Fruit fly (Drosophila melanogaster): Measurements from ENCODE around the gene Yp2.
A peak's percentile ranks its signal among the peaks of the same experiment; 100 is the strongest.

Gene Yp2

dm6 chrX:10021809-10022208 lies 30.6 kb downstream of the Yp2 start:
- TF ChIP-seq Vsx2 (GFP tag; optimal IDR thresholded peaks at IDR 0.05; ENCODE audit: partially characterized antibody) (peak; percentile 24), dl (GFP tag; optimal IDR thresholded peaks at IDR 0.05; ENCODE audit: insufficient read depth in 1 of 2, partially characterized antibody in 2 of 2) (no peak), HLH106 (tag; optimal IDR thresholded peaks at IDR 0.05) (no peak), Hr83 (GFP tag; optimal IDR thresholded peaks at IDR 0.05; ENCODE audit: poor library complexity, severe bottlenecking) (no peak), brk (GFP tag; optimal IDR thresholded peaks at IDR 0.05) (no peak), ey (GFP tag; optimal IDR thresholded peaks at IDR 0.05) (no peak), dsf (GFP tag; optimal IDR thresholded peaks at IDR 0.05; ENCODE audit: borderline replicate concordance) (no peak), Rel (GFP tag; optimal IDR thresholded peaks at IDR 0.05) (peak; percentile 5), Rel (tag; optimal IDR thresholded peaks at IDR 0.05) (no peak), rgr (GFP tag; optimal IDR thresholded peaks at IDR 0.05) (no peak), lola (GFP tag; optimal IDR thresholded peaks at IDR 0.05) (no peak), Jra (GFP tag; optimal IDR thresholded peaks at IDR 0.05) (no peak)

DNA sequence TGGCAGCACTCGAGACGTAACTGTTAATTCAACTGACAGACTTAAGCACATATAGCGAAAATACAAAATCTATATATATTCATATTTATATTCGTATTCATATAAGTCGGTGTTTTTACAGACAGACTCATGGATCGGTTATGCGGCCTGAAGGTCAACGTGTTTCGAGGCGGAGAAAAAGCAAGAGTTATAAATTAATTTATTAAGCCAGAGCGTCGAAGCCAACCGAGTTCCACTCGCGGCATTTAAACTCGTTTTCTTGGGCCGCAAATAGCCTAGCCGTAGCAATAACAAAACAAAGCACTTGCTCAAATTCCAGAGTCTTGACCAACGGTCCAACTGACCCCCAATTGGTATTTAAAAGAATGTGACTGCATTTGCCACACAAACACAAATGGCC lies 31.6 kb downstream of the Yp2 start:
- TF ChIP-seq GATAd (GFP tag; optimal IDR thresholded peaks at IDR 0.05), result no peak
- TF ChIP-seq Hnf4 (GFP tag; optimal IDR thresholded peaks at IDR 0.05), result no peak
- no peak for TF ChIP-seq brk (GFP tag; optimal IDR thresholded peaks at IDR 0.05)
- TF ChIP-seq Sp1 (GFP tag; optimal IDR thresholded peaks at IDR 0.05), result no peak
- no peak for TF ChIP-seq Jra (GFP tag; optimal IDR thresholded peaks at IDR 0.05)
- no peak for TF ChIP-seq Abd-B (GFP tag; optimal IDR thresholded peaks at IDR 0.05)
- TF ChIP-seq OdsH (GFP tag; optimal IDR thresholded peaks at IDR 0.05), result no peak
- no peak for TF ChIP-seq br (GFP tag; optimal IDR thresholded peaks at IDR 0.05)
- no peak for TF ChIP-seq dmrt93B (GFP tag; optimal IDR thresholded peaks at IDR 0.05)
- TF ChIP-seq foxo (GFP tag; optimal IDR thresholded peaks at IDR 0.05), result no peak
- TF ChIP-seq Mio (GFP tag; optimal IDR thresholded peaks at IDR 0.05), result no peak
- TF ChIP-seq pan (optimal IDR thresholded peaks at IDR 0.05), result no peak
- TF ChIP-seq HLH106 (tag; optimal IDR thresholded peaks at IDR 0.05), result no peak
- no peak for TF ChIP-seq tai (GFP tag; optimal IDR thresholded peaks at IDR 0.05)

- no peak for TF ChIP-seq CG32264 (GFP tag; optimal IDR thresholded peaks at IDR 0.05)
- peak; percentile 39 for TF ChIP-seq fru (GFP tag; optimal IDR thresholded peaks at IDR 0.05)
These were observed 35.7 kb downstream of the Yp2 start, which contains the start of gene Cht6 for dm6 chrX:10016724-10017123. Cht6 (plus strand) TSS chrX:10016845.

dm6 chrX:10014738-10015703 lies 37.4 kb downstream of the Yp2 start:
- TF ChIP-seq GATAd (GFP tag; optimal IDR thresholded peaks at IDR 0.05) (no peak), Dif (GFP tag; optimal IDR thresholded peaks at IDR 0.05; ENCODE audit: partially characterized antibody) (no peak), Vsx2 (GFP tag; optimal IDR thresholded peaks at IDR 0.05; ENCODE audit: partially characterized antibody) (no peak)

DNA sequence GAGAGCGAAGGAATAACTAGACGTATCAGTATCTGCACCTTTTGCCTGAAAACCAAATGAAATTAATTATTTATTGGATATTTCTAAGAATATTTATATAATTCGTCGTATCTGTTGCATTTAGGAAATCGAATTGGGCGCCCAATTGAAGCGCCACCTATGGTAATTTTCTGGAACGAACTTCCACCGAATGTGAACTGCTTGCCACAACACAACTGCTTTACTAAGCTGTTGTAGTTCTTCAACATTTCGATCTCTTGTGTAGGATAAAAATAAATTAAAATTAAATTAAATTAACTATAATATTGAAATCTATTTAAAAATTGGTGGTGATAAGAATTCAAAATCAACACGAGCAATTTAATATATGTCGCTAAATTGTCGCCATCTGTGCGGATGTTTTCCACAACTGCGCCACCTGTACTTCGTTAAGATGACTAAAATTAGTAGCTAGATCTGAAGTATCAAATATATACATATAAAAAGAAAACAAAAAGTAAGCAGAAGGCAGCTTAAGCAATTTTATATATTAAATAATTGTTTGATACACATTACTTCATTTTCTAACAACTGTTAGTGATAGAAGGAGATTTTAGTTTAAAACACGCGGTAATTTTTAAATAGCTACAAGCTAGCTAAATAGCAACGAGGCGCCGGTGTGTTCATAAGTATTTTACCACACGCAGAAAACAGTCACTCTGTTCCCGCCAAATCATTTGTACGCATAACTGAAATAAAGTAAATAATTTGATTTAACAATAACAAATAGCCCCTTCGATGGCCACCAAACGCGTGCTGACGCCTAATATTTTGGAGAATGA lies 42.4 kb downstream of the Yp2 start, which contains the start of gene Dna2:
Gene Dna2 (plus strand): TSS at position 688 of the 821 bp plus-strand sequence.
- TF ChIP-seq Myc (optimal IDR thresholded peaks at IDR 0.05) (peak; percentile 82), HLH106 (tag; optimal IDR thresholded peaks at IDR 0.05) (peak; percentile 37), CrebA (GFP tag; optimal IDR thresholded peaks at IDR 0.05; ENCODE audit: borderline replicate concordance) (no peak), foxo (GFP tag; optimal IDR thresholded peaks at IDR 0.05) (peak in 1 of 2 experiments; percentile 22), OdsH (GFP tag; optimal IDR thresholded peaks at IDR 0.05) (no peak)
